Worm (Caenorhabditis elegans) whole organism, dauer: ENCODE results near the gene F20D6.1.

ENCODE experiments used
- unc-62 ChIP-seq: sonication (generic microtip); optimal IDR thresholded peaks from 2 replicates; lab custom pipeline; 2017; ENCODE audit warnings: missing biosample characterization, missing genetic modification reagents, missing genetic modification characterization

The F20D6.1 gene

DNA sequence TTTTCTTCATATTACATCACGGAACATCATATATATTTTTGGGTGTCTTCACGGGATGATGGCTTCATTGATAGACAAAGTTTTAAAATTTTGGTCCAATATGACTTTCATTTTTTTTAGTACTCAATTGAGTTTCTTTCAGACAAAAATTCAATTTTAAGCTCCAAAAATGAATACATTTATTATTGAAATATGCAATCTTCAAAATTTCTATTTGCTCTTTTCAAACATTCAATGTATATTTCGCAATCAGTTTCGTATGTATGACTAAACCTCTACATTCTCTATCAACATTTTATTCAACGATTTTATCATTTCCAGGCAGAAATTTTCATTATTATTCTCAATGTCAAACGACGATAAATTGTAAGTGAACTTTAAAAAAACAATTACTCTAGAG lies 7.1 kb upstream of the F20D6.1 start, which contains the start of gene srp-8:
TSS of gene srp-8 (plus strand) at position 301 of the 400 bp plus-strand sequence.
- no peak for TF ChIP-seq unc-62

DNA sequence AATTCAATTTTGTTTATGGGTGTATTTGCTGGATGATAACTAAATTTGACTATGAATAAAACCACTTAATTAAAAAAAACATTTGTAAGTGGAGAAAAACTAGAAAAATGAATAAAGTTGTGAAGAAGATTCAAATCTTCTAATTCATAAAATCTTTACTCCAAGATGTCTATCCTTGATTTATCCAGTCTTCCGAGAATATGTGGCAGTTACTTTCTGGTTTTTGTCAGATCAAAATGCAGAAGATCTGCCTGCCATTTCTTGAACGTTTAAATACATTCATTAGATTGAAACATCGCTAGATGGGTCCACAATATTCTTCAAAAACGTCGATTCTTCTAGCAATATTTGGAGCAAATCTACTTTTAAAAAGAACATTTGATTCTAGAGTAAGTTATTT lies 4.8 kb upstream of the F20D6.1 start, which contains the start of gene F20D6.2:
TSS of gene F20D6.2 (plus strand) at position 301 of the 400 bp plus-strand sequence.
- TF ChIP-seq unc-62 = no peak

DNA sequence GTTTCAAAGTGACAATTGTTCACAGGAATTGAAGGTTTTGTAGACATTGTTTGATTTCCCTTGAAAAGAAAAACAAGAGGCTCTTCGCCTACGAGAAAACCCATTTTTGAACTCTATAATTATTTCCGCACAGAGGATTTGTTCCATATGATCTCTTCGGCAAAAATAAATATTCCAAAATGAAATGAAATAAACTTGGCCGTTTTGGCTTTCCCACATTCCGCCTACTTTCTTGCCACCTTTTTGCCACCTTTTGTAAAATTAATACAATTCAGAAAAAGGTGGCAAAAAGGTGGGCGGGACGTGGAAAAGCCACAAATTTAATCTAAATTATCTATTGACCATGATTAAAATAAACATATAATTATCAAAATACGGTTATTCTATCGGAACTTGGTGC lies 2.1 kb upstream of the F20D6.1 start, which contains the start of gene F20D6.15:
TSS of gene F20D6.15 (minus strand) at position 47 of the 400 bp plus-strand sequence.
- no peak for TF ChIP-seq unc-62

DNA sequence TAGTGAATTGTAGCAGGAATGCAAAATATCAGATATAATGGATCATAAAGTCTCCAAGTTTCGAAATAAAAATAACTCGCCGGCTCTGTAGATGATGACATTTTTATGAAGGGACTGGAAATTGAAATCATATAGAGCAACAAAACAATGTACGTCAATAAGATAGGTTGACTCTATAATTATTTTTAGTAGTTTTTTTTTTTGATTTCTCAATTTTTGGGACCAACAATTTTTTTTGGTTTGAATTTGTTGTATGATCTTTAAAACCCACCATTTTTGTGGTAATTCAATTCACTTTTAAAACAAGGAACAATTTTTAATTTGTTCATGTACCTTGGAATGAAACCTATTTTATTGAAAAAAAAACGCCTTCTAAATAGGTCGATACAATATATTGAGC lies 514 bp upstream of the F20D6.1 start, which contains the start of gene F20D6.12:
TSS of gene F20D6.12 (minus strand) at position 101 of the 400 bp plus-strand sequence.
- TF ChIP-seq unc-62 = no peak

DNA sequence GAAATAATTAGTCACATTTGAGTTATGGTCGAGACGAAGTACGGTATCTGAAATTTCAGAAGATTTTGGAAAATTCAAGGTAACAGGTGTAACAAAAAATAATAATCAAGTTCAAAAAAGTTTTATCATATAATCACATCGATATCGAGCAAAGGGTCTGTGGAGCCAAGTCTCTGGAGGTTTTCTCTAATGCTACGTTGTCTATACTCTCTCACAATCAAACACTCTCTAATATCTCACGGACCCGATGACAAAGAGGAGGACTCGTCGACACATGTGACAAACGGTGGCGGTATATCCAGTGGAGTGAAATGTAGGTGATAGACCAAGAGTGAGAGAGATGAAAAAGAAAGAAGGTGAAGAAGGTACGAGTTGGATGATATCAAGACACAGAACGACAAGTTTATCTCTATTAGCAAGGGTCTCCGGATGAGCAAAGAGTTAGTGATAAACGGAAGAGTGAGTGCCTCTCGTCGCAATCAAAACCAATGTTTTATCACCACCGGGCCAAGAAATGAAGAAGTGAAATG lies 5.4 kb downstream of the F20D6.1 start, which contains the start of gene F20D6.10:
TSS of gene F20D6.10 (minus strand) at position 51 of the 530 bp plus-strand sequence.
- no peak for TF ChIP-seq unc-62

DNA sequence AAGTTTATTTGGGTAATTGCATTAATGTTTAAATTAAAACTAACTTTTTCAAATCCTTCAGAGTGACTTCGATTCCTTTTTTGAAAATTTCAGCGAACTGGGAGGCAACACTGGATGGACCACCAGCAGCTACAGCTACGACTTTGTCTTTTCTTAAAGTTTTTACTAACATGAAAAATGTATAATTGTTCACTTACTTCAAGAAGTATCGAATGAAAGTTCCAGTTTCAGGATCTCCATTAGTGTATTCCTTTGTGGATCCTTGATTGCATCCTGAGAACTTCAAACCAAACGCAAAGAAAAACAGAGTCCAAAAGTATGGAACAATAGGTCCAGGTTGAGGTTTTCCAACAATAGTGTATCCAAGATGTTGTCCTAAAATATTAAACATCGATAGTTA lies 6.5 kb downstream of the F20D6.1 start:
- TF ChIP-seq unc-62 = no peak

DNA sequence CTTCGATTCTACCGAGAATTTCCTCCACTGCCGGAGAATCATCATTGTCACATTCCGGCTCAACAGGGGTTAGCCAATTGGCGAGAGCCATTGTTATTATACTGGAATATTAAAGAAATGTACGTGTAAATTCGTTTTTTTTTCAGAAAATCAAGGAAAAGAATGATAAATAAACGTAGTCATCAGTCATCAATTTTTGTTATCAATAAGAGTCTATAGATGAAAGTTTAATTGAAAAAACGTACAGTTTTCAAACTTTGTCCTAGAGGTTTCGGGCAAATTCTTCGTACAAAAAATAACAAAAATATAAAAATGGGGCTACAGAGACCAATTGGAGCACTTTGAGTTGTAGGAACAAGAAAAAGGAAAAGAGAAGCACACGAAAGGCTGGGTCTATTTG lies 8.5 kb downstream of the F20D6.1 start, which contains the start of gene F20D6.11:
TSS of gene F20D6.11 (minus strand) at position 101 of the 400 bp plus-strand sequence.
- TF ChIP-seq unc-62 = no peak

DNA sequence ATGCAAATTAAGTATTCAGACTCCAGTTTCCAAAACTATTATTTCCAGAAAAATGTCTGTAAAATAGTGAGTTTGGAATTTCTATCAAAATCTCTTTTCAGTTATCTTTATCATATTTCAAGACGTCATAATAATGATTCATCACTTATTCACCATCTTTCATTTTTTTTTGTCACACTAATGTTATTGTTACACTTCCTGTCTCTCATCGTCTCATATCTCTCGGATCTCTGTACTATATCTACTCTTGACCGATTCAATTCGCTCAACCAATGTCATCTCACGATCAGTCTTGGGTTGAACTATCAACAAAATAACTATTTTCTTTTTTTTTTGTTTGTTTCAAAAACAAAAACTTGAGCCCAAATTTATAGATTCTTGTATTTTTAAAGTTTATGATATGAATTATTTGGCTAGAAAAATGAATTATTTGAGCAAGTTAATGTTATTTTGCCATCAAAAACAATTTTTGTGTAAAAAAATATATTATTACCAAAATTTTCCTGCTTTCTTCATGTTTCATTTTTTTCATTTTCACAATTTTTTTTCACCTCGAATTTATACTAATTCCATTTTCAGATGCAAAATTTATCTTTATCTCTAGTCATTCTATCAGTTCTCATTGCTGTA lies 10.8 kb downstream of the F20D6.1 start, which contains the start of gene cri-2:
TSS of gene cri-2 (plus strand) at position 580 of the 630 bp plus-strand sequence.
- TF ChIP-seq unc-62 = no peak

DNA sequence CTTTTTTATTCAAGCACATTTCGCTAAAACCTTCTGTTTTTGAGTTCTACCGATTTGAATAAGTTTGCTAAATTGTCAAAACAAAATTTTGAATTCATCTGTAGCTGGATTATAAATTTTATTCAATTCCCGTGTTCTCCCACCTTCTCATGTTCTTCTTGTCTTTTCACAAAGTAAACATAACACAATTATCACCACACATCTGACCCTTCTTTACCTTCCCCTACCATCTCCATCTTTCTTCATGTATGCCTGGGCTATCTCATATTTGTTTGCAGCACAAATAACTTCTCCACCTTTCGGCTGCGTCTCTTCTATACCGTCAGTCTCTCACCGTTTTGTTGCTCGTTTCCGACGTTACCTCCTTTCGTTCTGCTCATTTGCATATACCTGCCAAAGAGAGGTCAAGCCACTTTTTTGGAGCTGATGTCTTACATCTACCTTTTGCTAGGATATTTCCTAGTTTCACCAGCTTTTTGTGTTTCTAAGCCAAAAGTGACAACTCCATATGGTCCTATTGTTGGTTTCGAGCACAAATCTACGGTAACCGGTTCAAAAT lies 12.6 kb downstream of the F20D6.1 start, which contains the start of gene cest-17:
TSS of gene cest-17 (plus strand) at position 248 of the 559 bp plus-strand sequence.
- no peak for TF ChIP-seq unc-62

DNA sequence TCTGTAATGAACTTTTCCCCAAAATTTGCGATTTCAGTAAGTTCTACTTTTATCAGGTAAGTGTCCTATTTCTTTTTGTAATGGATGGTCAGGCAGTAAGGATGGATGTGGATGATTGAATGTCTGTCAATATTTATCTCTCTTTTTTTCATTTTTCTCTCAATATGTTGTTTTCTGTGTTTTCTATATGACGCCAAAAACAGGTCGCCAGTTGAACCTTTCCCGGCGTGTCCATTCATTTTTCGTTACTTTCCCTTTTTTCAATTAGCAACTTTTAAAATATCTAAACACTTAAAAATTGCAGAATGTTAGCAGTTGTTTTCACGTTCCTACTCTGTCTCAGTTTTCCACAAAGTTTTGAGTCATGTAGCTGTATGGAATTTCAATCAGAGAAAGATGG lies 16.4 kb downstream of the F20D6.1 start, which contains the start of gene timp-1:
TSS of gene timp-1 (plus strand) at position 305 of the 400 bp plus-strand sequence.
- no peak for TF ChIP-seq unc-62

DNA sequence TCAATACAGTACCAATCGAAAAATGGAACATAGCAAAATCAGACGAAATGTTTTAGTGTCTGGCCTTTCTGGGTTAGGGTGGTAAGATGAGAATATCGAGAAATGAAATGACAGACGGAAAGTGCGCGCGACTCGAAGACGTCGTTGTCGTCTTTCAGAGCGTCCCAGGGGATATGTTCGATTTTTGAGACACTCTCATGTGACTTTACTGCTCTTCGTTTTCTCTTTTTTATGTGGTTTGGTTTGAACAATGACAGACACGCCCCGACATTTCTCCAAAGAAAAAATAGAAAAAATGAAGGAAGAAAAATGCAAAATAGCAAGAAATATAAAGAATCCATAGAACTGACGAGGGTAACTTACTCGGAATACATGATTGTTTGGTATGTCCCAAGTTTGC lies 20.0 kb downstream of the F20D6.1 start:
- TF ChIP-seq unc-62 = no peak

DNA sequence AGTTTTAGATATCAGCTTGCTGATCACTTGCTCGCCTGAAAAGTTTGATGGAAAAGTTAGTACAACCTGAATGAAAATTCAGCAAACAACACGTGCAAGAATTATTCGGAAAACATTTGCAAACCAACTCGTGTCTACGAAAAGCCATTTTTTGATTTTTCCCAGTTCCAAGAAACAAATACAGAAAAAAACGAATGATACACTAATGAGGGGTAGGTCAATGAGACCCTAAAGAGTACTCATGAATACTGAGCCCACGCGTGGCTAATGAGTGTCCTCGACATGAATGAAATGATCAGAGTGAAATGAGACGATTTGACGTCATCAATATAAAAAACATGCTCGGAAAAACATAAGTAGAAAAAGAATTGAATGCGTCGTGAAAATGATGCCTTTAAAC lies 21.5 kb downstream of the F20D6.1 start:
- TF ChIP-seq unc-62 = no peak

DNA sequence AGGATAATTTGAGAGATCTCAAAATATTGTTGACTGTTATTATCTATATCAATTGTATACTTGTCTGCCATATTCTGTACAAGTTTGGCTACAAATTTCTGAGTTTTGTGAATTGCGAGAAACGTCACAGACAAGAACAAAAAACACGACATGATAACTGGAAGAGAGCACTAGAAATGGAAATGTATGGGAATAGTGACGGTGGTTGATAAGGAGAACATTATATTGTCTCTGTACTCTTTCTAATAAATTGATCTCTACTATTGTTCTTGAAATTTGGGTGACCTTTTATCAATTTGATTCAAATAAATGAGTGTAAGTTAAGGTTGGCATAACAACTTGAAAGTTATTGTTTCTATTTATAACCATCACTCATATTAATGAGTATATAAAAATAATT lies 22.3 kb downstream of the F20D6.1 start:
- TF ChIP-seq unc-62 = no peak

DNA sequence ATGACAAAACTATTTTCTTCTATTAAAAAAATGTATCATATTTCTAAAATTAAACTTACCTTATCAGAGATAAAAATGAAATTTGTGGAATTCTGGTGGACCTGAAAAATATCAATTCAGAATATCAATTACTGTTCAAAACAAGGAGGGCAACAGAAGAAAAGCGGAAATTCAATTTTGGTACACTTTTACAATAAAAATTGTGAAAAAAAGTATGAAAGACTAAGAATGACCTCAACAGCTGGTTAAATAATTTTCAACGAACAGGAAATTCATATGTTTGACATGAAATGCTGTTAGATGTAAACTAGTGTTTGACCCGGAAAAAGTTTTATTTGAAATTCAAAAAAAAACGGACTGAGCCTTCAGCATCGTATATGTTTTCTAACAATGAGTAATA lies 23.3 kb downstream of the F20D6.1 start, which contains the start of gene K07C11.7:
TSS of gene K07C11.7 (minus strand) at position 101 of the 400 bp plus-strand sequence.
- TF ChIP-seq unc-62 = no peak

DNA sequence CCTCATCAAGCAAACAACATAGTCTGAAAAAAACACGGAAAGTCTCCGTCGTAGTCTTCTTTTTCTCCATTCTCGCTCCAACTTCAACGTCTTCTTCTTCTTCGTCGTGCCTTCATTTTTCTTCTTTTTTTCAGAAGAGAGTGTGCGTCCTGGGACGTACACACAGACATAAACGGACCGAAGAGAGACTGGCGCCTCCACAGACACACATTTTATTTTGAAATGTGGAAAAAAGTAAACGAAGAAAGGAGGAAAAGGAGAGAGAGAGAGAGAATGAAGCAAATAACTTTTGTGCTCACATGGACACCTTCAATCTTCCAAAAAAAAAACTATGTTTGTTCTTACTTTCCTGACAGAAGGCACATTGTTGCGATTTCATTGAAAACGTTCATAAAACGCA lies 24.6 kb downstream of the F20D6.1 start:
- TF ChIP-seq unc-62 = no peak

DNA sequence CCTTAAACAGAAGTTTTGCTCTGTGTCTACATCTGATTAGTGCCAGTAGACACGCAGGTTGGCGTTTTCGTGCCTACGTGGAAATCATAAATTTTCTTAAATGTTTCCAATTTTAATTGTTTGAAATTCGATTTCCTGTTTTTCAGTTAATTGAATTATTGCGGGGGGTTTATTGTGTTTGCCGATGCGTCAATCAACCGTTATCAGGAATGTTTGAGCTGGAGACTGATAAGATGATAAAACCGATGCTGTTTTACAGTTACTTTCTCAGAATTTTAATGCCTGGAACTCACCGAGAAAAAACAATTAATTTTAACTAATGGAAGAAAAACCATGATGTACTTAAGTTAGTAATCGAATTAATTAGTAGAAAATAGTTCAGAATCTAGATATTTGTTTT lies 26.6 kb downstream of the F20D6.1 start:
- no peak for TF ChIP-seq unc-62

DNA sequence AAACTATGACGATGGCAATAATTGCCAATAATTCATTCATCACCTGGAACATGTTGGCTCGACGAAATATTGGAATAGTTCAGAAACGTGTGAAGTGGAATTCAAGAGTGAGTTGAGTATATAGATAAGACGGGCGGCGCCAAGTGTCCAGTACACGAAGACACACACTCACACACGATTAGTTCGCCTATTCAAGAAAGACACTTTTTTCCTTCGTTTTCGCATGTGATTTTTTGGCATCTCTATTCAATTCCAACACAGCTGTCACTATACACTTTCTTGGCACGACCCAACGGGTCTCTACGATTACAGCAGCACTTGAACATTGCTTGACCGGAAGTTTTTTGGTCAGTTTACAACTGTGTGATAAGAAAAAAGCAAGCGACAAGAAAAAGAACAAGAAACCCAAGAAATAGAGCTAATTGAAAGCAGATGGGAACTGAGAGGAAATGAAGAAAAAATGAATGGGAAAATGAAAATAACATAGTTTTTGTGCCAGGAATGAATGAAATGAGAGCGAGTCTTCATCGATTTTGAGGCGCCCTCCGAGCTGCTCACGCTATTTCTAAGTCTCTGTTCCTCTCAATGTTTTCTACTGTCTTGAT lies 27.2 kb downstream of the F20D6.1 start, which contains the start of gene K07C11.8:
TSS of gene K07C11.8 (minus strand) at position 224 of the 605 bp plus-strand sequence.
- TF ChIP-seq unc-62 = no peak
